Worm (Caenorhabditis elegans): ENCODE data around the gene zag-1.

DNA sequence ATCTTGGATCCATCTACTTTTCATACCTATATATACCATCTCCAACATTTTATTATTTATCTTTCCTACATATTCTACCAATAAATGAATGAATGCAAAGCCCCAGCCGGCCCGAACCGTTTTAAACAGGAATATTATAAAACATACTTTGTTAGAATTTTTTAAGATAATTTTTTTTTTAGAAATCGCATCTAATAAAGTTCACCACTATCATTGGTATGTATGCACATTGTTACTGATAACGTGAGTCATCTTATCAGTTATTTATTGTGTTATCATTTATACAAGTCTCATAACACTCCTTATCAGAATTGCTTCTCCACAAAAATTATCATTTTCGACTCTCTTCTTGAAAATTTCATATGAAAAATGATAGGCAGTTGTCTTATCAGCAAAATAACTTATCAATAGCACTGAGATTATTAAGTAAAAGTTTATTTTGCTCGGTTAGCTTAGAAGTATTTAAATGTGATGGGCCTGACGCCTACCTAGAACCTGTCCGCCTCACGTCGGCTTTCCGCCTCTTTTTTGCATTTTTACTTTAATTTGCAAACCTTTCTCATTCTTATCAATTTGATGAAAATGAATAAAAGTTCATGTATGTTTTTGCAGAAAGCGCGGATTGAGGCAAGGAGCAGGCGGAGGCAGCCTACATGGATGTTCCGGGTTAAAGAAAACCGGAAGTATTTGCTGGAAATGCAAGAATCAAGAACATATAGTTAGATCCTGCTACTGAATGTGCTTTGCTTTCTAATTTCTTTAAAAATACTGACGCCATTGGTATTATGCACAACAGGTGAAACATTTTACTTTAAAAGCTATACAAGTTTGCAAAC is 44.3 kb downstream of the zag-1 start, which contains the start of gene srz-62:
- TF ChIP-seq ama-1 (optimal IDR thresholded peaks at IDR 0.05) (no peak), ceh-36 (tag; optimal IDR thresholded peaks at IDR 0.05) (no peak), B0310.2 (tag; optimal IDR thresholded peaks at IDR 0.05) (no peak), tbx-37 (GFP tag; conservative IDR thresholded peaks at IDR 0.05) (no peak), ceh-13 (GFP tag; optimal IDR thresholded peaks at IDR 0.05) (no peak), tbx-11 (GFP tag; IDR thresholded peaks at IDR 0.05) (no peak), flt-1 (GFP tag; IDR thresholded peaks at IDR 0.05) (no peak)

All from whole organism, early embryonic.